Fruit fly (Drosophila melanogaster) whole organism: ENCODE data around the gene CG14325.

Source experiments
- CG8478 ChIP-seq: fragments of >200 bp; optimal IDR thresholded peaks from 2 replicates; lab custom pipeline; 2018; ENCODE audit warnings: inconsistent platforms
- Dll ChIP-seq: fragments of >200 bp; optimal IDR thresholded peaks from 2 replicates; lab custom pipeline; 2017
- EcR ChIP-seq, 2 experiments: fragments of >200 bp; optimal IDR thresholded peaks; 2 replicates each; lab custom pipeline; 2017; ENCODE audit warnings: missing biosample characterization in 2 of 2, missing genetic modification characterization in 2 of 2, missing genetic modification reagents in 2 of 2
- psq ChIP-seq: fragments of >200 bp; optimal IDR thresholded peaks from 2 replicates; lab custom pipeline; 2017
- usp ChIP-seq: fragments of >200 bp; optimal IDR thresholded peaks from 2 replicates; lab custom pipeline; 2017; ENCODE audit warnings: missing biosample characterization, missing genetic modification characterization, mixed read lengths

DNA sequence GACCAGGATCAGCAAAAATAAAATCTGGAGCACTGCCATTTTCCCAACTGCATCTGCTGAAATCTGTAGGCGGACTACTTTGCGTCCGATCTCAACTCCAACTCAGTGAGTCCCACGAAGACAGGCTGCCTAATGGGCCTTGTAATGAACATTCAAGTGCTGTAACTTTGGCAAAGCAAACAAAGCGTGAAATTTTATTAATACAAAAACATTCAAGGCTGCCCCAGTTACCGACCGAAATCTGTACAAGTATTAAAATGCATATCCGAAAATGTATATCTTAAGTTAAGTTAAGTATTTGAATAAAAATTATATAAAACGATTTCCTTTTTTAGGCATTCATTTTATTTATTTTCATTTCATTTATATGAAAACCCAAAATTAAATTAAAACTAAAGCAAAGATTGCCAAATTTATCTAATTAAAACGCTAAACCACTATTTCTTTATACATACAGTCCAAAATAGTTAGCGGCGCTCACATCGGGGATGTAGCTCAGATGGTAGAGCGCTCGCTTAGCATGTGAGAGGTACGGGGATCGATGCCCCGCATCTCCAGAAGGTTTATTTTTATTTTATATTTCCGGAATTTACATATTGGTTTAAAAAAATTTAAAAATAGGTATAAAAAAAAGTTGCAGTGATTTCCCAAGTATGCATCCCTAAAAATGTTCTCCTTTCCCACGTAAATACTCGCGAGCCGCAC, 4.7 kb upstream of the CG14325 start, which contains the start of gene CG14323:
- TF ChIP-seq CG8478 (no peak), usp (GFP tag; lab: Kevin White, UChicago) (no peak), psq (lab: Kevin White, UChicago) (no peak), EcR (GFP tag; optimal IDR thresholded peaks at IDR 0.05; lab: Kevin White, UChicago) (no peak), Dll (lab: Kevin White, UChicago) (no peak)
